Worm (Caenorhabditis elegans): ENCODE data around the gene F58B4.6.

The F58B4.6 gene

DNA sequence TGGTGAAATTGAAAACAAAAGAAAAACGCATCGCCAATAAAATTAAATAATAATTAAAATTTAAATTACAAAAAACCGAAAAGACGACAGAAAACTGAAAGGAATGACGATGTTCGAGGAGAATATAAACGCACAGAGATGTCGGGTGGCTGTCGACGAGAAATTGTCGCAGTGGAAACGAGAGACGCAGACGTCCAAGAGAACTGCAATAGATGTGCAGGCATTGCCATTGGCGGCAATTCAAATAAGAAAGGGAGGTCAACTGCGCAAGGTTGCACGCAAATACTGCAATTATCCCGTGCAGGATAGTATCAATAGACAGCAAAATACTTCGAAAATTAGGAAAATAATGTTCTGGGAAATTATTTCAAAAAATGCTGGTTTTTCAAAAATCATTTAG is 27.7 kb upstream of the F58B4.6 start (continued):
- TF ChIP-seq tbx-9 (tag; optimal IDR thresholded peaks at IDR 0.05; ENCODE audit: borderline replicate concordance) (no peak), B0035.1 (tag; optimal IDR thresholded peaks at IDR 0.05) (peak; percentile 86), ceh-100 (GFP tag; IDR thresholded peaks at IDR 0.05) (peak; percentile 90), nhr-120 (GFP tag; IDR thresholded peaks at IDR 0.05) (0 out of 2 replicates have a peak, but pooled peaks have one; percentile 69), ekl-4 (GFP tag; IDR thresholded peaks at IDR 0.05) (peak; percentile 97), hmg-20 (GFP tag; IDR thresholded peaks at IDR 0.05) (peak; percentile 94), rec-8 (tag; optimal IDR thresholded peaks at IDR 0.05) (peak; percentile 73 to 77), C17E4.6 (GFP tag; IDR thresholded peaks at IDR 0.05) (peak; percentile 94), aptf-3 (GFP tag; IDR thresholded peaks at IDR 0.05) (0 out of 2 replicates have a peak, but pooled peaks have one; percentile 55), F10E7.11 (tag; optimal IDR thresholded peaks at IDR 0.05) (peak; percentile 87), mes-4 (tag; optimal IDR thresholded peaks at IDR 0.05) (peak; percentile 14)

DNA sequence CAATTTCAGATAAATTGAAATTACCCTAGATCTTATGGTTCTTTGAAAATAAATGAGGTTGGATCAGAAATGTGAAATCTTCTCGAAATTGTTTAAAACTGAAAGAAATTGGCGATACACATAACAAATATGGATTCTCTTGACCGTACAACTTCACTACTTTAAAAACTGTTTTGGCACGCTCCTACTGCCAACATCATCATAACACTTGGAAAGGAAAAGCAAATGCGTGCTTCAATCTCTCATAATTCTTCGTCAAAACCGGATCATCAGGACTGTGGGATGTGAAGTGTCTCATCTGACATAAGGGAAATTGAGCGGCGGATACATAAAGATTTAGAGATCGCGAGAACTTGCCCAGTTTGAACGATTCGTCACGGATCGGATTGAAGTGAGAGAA is 26.7 kb upstream of the F58B4.6 start, which contains the start of gene F32D8.7:
TSS of gene F32D8.7 (plus strand) at position 329 of the 400 bp plus-strand sequence.
- TF ChIP-seq F52B5.7 (tag; optimal IDR thresholded peaks at IDR 0.05) (no peak), dox-1 (GFP tag; IDR thresholded peaks at IDR 0.05) (no peak), rcor-1 (GFP tag; IDR thresholded peaks at IDR 0.05) (no peak), Y95B8A.8 (GFP tag; IDR thresholded peaks at IDR 0.05) (no peak), B0035.1 (tag; optimal IDR thresholded peaks at IDR 0.05) (no peak), snpc-4 (GFP tag; optimal IDR thresholded peaks at IDR 0.05) (no peak), snpc-4 (tag; optimal IDR thresholded peaks at IDR 0.05) (no peak), xnd-1 (tag; optimal IDR thresholded peaks at IDR 0.05) (no peak), B0336.3 (GFP tag; IDR thresholded peaks at IDR 0.05) (no peak), F57A8.1 (GFP tag; optimal IDR thresholded peaks at IDR 0.05) (no peak), cebp-1 (GFP tag; IDR thresholded peaks at IDR 0.05) (no peak), cebp-1 (tag; optimal IDR thresholded peaks at IDR 0.05) (no peak), akir-1 (GFP tag; optimal IDR thresholded peaks at IDR 0.05) (no peak), F23B12.7 (tag; optimal IDR thresholded peaks at IDR 0.05; ENCODE audit: insufficient read depth) (no peak), ceh-100 (GFP tag; IDR thresholded peaks at IDR 0.05) (no peak), F49E8.2 (tag; optimal IDR thresholded peaks at IDR 0.05; ENCODE audit: insufficient read depth) (no peak), sptf-2 (GFP tag; optimal IDR thresholded peaks at IDR 0.05) (no peak), C06A6.2 (GFP tag; conservative IDR thresholded peaks at IDR 0.05) (no peak), snpc-1.1 (tag; optimal IDR thresholded peaks at IDR 0.05; ENCODE audit: insufficient read depth) (no peak), him-1 (tag; optimal IDR thresholded peaks at IDR 0.05) (no peak), attf-3 (GFP tag; conservative IDR thresholded peaks at IDR 0.05) (no peak)

DNA sequence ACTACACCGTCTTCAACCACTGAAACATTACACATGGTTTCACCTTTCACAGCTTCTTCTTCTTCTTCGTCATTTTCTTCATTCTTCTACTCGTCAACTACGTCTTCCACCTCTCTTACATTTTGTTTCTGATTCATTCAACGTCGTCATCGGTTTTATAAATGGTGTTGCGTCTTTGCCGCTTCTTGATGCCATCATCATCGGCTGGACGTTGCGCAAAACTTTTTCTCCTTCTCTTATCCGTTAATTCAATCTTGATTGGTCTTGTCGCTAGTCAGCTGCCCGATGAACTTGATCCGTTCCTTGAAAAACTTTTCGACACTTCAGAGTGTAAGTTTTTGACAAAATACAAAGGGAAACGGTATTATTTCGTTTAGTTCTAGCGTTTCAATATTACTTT is 26.2 kb upstream of the F58B4.6 start:
- TF ChIP-seq attf-3 (GFP tag; conservative IDR thresholded peaks at IDR 0.05) (no peak), dpl-1 (GFP tag; optimal IDR thresholded peaks at IDR 0.05) (no peak), lsl-1 (GFP tag; optimal IDR thresholded peaks at IDR 0.05) (no peak), dox-1 (GFP tag; IDR thresholded peaks at IDR 0.05) (no peak), T26A5.8 (tag; optimal IDR thresholded peaks at IDR 0.05) (no peak), lin-40 (tag; optimal IDR thresholded peaks at IDR 0.05) (no peak), lir-1 (GFP tag; conservative IDR thresholded peaks at IDR 0.05) (no peak), sptf-2 (GFP tag; optimal IDR thresholded peaks at IDR 0.05) (no peak), hlh-12 (tag; optimal IDR thresholded peaks at IDR 0.05) (no peak), repo-1 (tag; optimal IDR thresholded peaks at IDR 0.05) (no peak), Y56A3A.18 (GFP tag; IDR thresholded peaks at IDR 0.05) (no peak), egrh-3 (GFP tag; IDR thresholded peaks at IDR 0.05) (no peak), gei-17 (GFP tag; optimal IDR thresholded peaks at IDR 0.05) (no peak), nhr-120 (GFP tag; IDR thresholded peaks at IDR 0.05) (no peak), hlh-26 (GFP tag; conservative IDR thresholded peaks at IDR 0.05) (no peak), ets-4 (GFP tag; optimal IDR thresholded peaks at IDR 0.05) (no peak)

Measured in whole organism, young adult.